Worm (Caenorhabditis elegans): Measurements from ENCODE around the gene ced-10.

ced-10 gene

ce11 chrIV:3463254-3463653 is 46.1 kb downstream of the ced-10 start, which contains the start of gene F58E2.4:
TSS of gene F58E2.4 (plus strand) at chrIV:3463387.
- TF ChIP-seq aha-1 (tag): peak; percentile 19
- TF ChIP-seq nhr-41 (GFP tag; IDR thresholded peaks at IDR 0.05): no peak
- no peak for TF ChIP-seq lin-1 (GFP tag; IDR thresholded peaks at IDR 0.05)
- no peak for TF ChIP-seq fkh-10 (GFP tag; optimal IDR thresholded peaks at IDR 0.05)
- no peak for TF ChIP-seq gei-8 (GFP tag; optimal IDR thresholded peaks at IDR 0.05)
